Fruit fly (Drosophila melanogaster): ENCODE results near the gene Acbp3.

Acbp3 gene

dm6 chr3L:7090764-7091163 lies 39.9 kb upstream of the Acbp3 start (continued):
- TF ChIP-seq CG34376 (GFP tag; optimal IDR thresholded peaks at IDR 0.05) (no peak), unc-4 (GFP tag; IDR thresholded peaks at IDR 0.05; ENCODE audit: partially characterized antibody) (no peak), Kr (GFP tag; optimal IDR thresholded peaks at IDR 0.05) (no peak), zf30C (GFP tag; optimal IDR thresholded peaks at IDR 0.05) (no peak), CG10147 (GFP tag; optimal IDR thresholded peaks at IDR 0.05) (peak; percentile 62), Doc2 (GFP tag; IDR thresholded peaks at IDR 0.05) (no peak), Atf-2 (GFP tag; optimal IDR thresholded peaks at IDR 0.05) (no peak), CG4328 (GFP tag; optimal IDR thresholded peaks at IDR 0.05) (no peak), run (tag; optimal IDR thresholded peaks at IDR 0.05) (peak; percentile 12), insv (GFP tag; optimal IDR thresholded peaks at IDR 0.05) (no peak), Deaf1 (tag; optimal IDR thresholded peaks at IDR 0.05) (peak; percentile 24), CG3281 (GFP tag; optimal IDR thresholded peaks at IDR 0.05) (peak; percentile 59), lov (optimal IDR thresholded peaks at IDR 0.05) (no peak), lov (GFP tag; IDR thresholded peaks at IDR 0.05) (0 out of 3 replicates have a peak, but pooled peaks have one; percentile 29), CG17361 (GFP tag; IDR thresholded peaks at IDR 0.05) (peak; percentile 74), pum (GFP tag; optimal IDR thresholded peaks at IDR 0.05) (peak; percentile 48), cato (GFP tag; optimal IDR thresholded peaks at IDR 0.05; ENCODE audit: borderline replicate concordance) (no peak), CG7357 (GFP tag; IDR thresholded peaks at IDR 0.05) (peak; percentile 65; the same call in 2 of the 3 replicates), B-H2 (GFP tag; optimal IDR thresholded peaks at IDR 0.05) (no peak), CG10959 (GFP tag; IDR thresholded peaks at IDR 0.05) (no peak), pnt (GFP tag; optimal IDR thresholded peaks at IDR 0.05) (peak; percentile 44), E2f2 (GFP tag; IDR thresholded peaks at IDR 0.05) (peak; percentile 34; the same call in 1 of the 2 replicates), tna (GFP tag; IDR thresholded peaks at IDR 0.05; ENCODE audit: partially characterized antibody) (no peak), Abd-B (GFP tag; optimal IDR thresholded peaks at IDR 0.05) (peak; percentile 74), zen (tag; optimal IDR thresholded peaks at IDR 0.05) (peak; percentile 25), vvl (GFP tag; IDR thresholded peaks at IDR 0.05) (peak; percentile 90), CG11456 (GFP tag; IDR thresholded peaks at IDR 0.05) (peak; percentile 66; the same call in 2 of the 3 replicates), ro (GFP tag; IDR thresholded peaks at IDR 0.05) (peak; percentile 62; the same call in 1 of the 2 replicates), gcm2 (GFP tag; optimal IDR thresholded peaks at IDR 0.05) (no peak), sisA (GFP tag; IDR thresholded peaks at IDR 0.05) (peak; percentile 76), mirr (GFP tag; optimal IDR thresholded peaks at IDR 0.05) (no peak), Bgb (GFP tag; IDR thresholded peaks at IDR 0.05; ENCODE audit: partially characterized antibody) (no peak), CG2678 (tag; optimal IDR thresholded peaks at IDR 0.05) (peak; percentile 81), CG10654 (GFP tag; optimal IDR thresholded peaks at IDR 0.05) (peak; percentile 58), pan (optimal IDR thresholded peaks at IDR 0.05) (no peak), pan (GFP tag; optimal IDR thresholded peaks at IDR 0.05 in 1 of 2, IDR thresholded peaks at IDR 0.05 in 1 of 2) (peak in 1 of 2 experiments; percentile 89), sqz (GFP tag; optimal IDR thresholded peaks at IDR 0.05) (no peak), inv (GFP tag; IDR thresholded peaks at IDR 0.05; ENCODE audit: partially characterized antibody) (no peak), ci (GFP tag; IDR thresholded peaks at IDR 0.05) (peak; percentile 84; the same call in 2 of the 3 replicates), CTCF (GFP tag; optimal IDR thresholded peaks at IDR 0.05) (no peak), disco-r (GFP tag; optimal IDR thresholded peaks at IDR 0.05) (no peak), odd (GFP tag; optimal IDR thresholded peaks at IDR 0.05) (peak; percentile 25), Nf-YA (GFP tag; IDR thresholded peaks at IDR 0.05) (0 out of 2 replicates have a peak, but pooled peaks have one; percentile 48), CG13424 (tag; optimal IDR thresholded peaks at IDR 0.05) (peak; percentile 73), CG7271 (tag; optimal IDR thresholded peaks at IDR 0.05) (peak; percentile 7), CG33213 (GFP tag; optimal IDR thresholded peaks at IDR 0.05) (peak; percentile 62), CG9817 (tag; optimal IDR thresholded peaks at IDR 0.05) (peak; percentile 22), Optix (GFP tag; IDR thresholded peaks at IDR 0.05) (peak; percentile 56; the same call in 2 of the 3 replicates), CG8478 (optimal IDR thresholded peaks at IDR 0.05) (no peak), sr (GFP tag; IDR thresholded peaks at IDR 0.05) (peak; percentile 13; the same call in 1 of the 3 replicates), CG8290 (GFP tag; optimal IDR thresholded peaks at IDR 0.05) (no peak), CG8290 (tag; optimal IDR thresholded peaks at IDR 0.05) (peak in 1 of 2 experiments; percentile 46), CG2120 (GFP tag; optimal IDR thresholded peaks at IDR 0.05) (peak; percentile 29)

Measured in whole organism, embryonic.